Fruit fly (Drosophila melanogaster) whole organism, embryonic: ENCODE data around the gene ATPsynD.

ENCODE experiments used
- Asciz ChIP-seq: fragments of 200-800 bp; sonication (Bioruptor generic); optimal IDR thresholded peaks from 2 replicates; lab custom pipeline; 2017; ENCODE audit warnings: missing biosample characterization, mild to moderate bottlenecking, missing genetic modification characterization, missing genetic modification reagents
- B-H2 ChIP-seq: fragments of 200-800 bp; sonication (Bioruptor generic); optimal IDR thresholded peaks from 2 replicates; lab custom pipeline; 2018; ENCODE audit warnings: missing biosample characterization, mild to moderate bottlenecking, missing genetic modification characterization
- BtbVII ChIP-seq: fragments of 200-800 bp; sonication (Bioruptor generic); optimal IDR thresholded peaks from 3 replicates; lab custom pipeline; 2017; ENCODE audit warnings: missing biosample characterization, mild to moderate bottlenecking, missing genetic modification characterization
- CG1024 ChIP-seq: fragments of 200-800 bp; sonication (Bioruptor generic); IDR thresholded peaks from 2 replicates; pipeline ENCODE4 v1.3.6; 2022; ENCODE audit warnings: missing biosample characterization, missing genetic modification characterization
- CG10462 ChIP-seq: fragments of 200-800 bp; sonication (Bioruptor generic); optimal IDR thresholded peaks from 2 replicates; lab custom pipeline; 2016; ENCODE audit warnings: missing biosample characterization, missing genetic modification characterization
- CG12071 ChIP-seq: fragments of 200-800 bp; sonication (Bioruptor generic); optimal IDR thresholded peaks from 3 replicates; lab custom pipeline; 2018; ENCODE audit warnings: missing biosample characterization, mild to moderate bottlenecking, missing genetic modification characterization
- CG14441 ChIP-seq: fragments of 200-800 bp; sonication (Bioruptor generic); IDR thresholded peaks from 2 replicates; pipeline ENCODE4 v1.3.6; 2022; ENCODE audit warnings: missing biosample characterization, missing genetic modification characterization
- CG15011 ChIP-seq: fragments of 200-800 bp; sonication (Bioruptor generic); optimal IDR thresholded peaks from 3 replicates; lab custom pipeline; 2018; ENCODE audit warnings: missing biosample characterization, mild to moderate bottlenecking, missing genetic modification characterization
- CG1529 ChIP-seq: fragments of 200-800 bp; sonication (Bioruptor generic); optimal IDR thresholded peaks from 3 replicates; lab custom pipeline; 2018; ENCODE audit warnings: missing biosample characterization, missing genetic modification characterization
- CG18262 ChIP-seq: fragments of 200-800 bp; optimal IDR thresholded peaks from 3 replicates; lab custom pipeline; 2019; ENCODE audit warnings: missing biosample characterization, mild to moderate bottlenecking, missing genetic modification characterization, moderate library complexity
- CG2202 ChIP-seq: fragments of 200-800 bp; sonication (Bioruptor generic); optimal IDR thresholded peaks from 2 replicates; lab custom pipeline; 2018; ENCODE audit warnings: missing biosample characterization, mild to moderate bottlenecking, missing genetic modification characterization
- CG3281 ChIP-seq: fragments of 200-800 bp; sonication (Bioruptor generic); optimal IDR thresholded peaks from 3 replicates; lab custom pipeline; 2017; ENCODE audit warnings: missing biosample characterization, mild to moderate bottlenecking, missing genetic modification characterization
- CG3407 ChIP-seq: fragments of 200-800 bp; sonication (Bioruptor generic); optimal IDR thresholded peaks from 2 replicates; lab custom pipeline; 2018; ENCODE audit warnings: missing biosample characterization, mild to moderate bottlenecking, missing genetic modification characterization
- CG43689 ChIP-seq: fragments of 200-800 bp; sonication (Bioruptor generic); IDR thresholded peaks from 2 replicates; pipeline ENCODE4 v1.3.6; 2022; ENCODE audit warnings: missing biosample characterization, missing genetic modification characterization
- CG6175 ChIP-seq: fragments of 200-800 bp; sonication (Bioruptor generic); IDR thresholded peaks from 3 replicates; pipeline ENCODE4 v1.3.6; 2022; ENCODE audit warnings: missing biosample characterization, missing genetic modification characterization
- Dek ChIP-seq: fragments of 200-800 bp; sonication (Bioruptor generic); optimal IDR thresholded peaks from 3 replicates; lab custom pipeline; 2019; ENCODE audit warnings: missing biosample characterization, mild to moderate bottlenecking, missing genetic modification characterization, moderate library complexity
- Doc2 ChIP-seq: fragments of 200-800 bp; sonication (Bioruptor generic); IDR thresholded peaks from 2 replicates; pipeline ENCODE4 v1.3.6; 2022; ENCODE audit warnings: missing biosample characterization, missing genetic modification characterization
- Ets97D ChIP-seq: fragments of 200-800 bp; sonication (Bioruptor generic); optimal IDR thresholded peaks from 3 replicates; lab custom pipeline; 2016; ENCODE audit warnings: missing biosample characterization, missing genetic modification characterization
- Fer1 ChIP-seq: fragments of 200-800 bp; sonication (Bioruptor generic); optimal IDR thresholded peaks from 2 replicates; lab custom pipeline; 2017; ENCODE audit warnings: missing biosample characterization, mild to moderate bottlenecking, missing genetic modification characterization
- Gug ChIP-seq: fragments of 200-800 bp; sonication (Bioruptor generic); IDR thresholded peaks from 4 replicates; pipeline ENCODE4 v1.3.6; 2022; ENCODE audit warnings: missing biosample characterization, missing genetic modification characterization
- HmgZ ChIP-seq: fragments of 200-800 bp; sonication (Bioruptor generic); optimal IDR thresholded peaks from 2 replicates; lab custom pipeline; 2018; ENCODE audit warnings: missing biosample characterization, mild to moderate bottlenecking, missing genetic modification characterization
- Hmr ChIP-seq: fragments of 200-800 bp; sonication (Bioruptor generic); optimal IDR thresholded peaks from 3 replicates; lab custom pipeline; 2017; ENCODE audit warnings: mild to moderate bottlenecking, missing biosample characterization, missing genetic modification reagents, missing genetic modification characterization
- Kr ChIP-seq: fragments of 200-800 bp; sonication (Bioruptor generic); optimal IDR thresholded peaks from 2 replicates; lab custom pipeline; 2017; ENCODE audit warnings: missing biosample characterization, mild to moderate bottlenecking, missing genetic modification characterization
- PHDP ChIP-seq: fragments of 200-800 bp; sonication (Bioruptor generic); optimal IDR thresholded peaks from 3 replicates; lab custom pipeline; 2018; ENCODE audit warnings: missing biosample characterization, mild to moderate bottlenecking, missing genetic modification characterization, moderate library complexity
- Sox102F ChIP-seq: fragments of 200-800 bp; sonication (Bioruptor generic); optimal IDR thresholded peaks from 2 replicates; lab custom pipeline; 2018; ENCODE audit warnings: missing biosample characterization, mild to moderate bottlenecking, missing genetic modification characterization, moderate library complexity
- Stat92E ChIP-seq, 3 experiments: fragments of >200 bp in 2 of 3; fragments of 200-800 bp in 1 of 3; sonication (Bioruptor generic) in 1 of 3; optimal IDR thresholded peaks; 2 replicates each; lab custom pipeline; 2017 to 2019; ENCODE audit warnings: missing biosample characterization in 3 of 3, missing genetic modification characterization in 3 of 3, mild to moderate bottlenecking in 1 of 3, moderate library complexity in 1 of 3
- amos ChIP-seq: fragments of 200-800 bp; sonication (Bioruptor generic); IDR thresholded peaks from 2 replicates; pipeline ENCODE4 v1.3.6; 2022; ENCODE audit warnings: missing biosample characterization, missing genetic modification characterization; ENCODE audit not compliant: partially characterized antibody
- crc ChIP-seq: fragments of 200-800 bp; sonication (Bioruptor generic); optimal IDR thresholded peaks from 2 replicates; lab custom pipeline; 2016; ENCODE audit warnings: missing biosample characterization, missing genetic modification characterization
- dan ChIP-seq: fragments of 200-800 bp; sonication (Bioruptor generic); IDR thresholded peaks from 2 replicates; pipeline ENCODE4 v1.3.6; 2022; ENCODE audit warnings: missing biosample characterization, missing genetic modification characterization
- esg ChIP-seq: fragments of 200-800 bp; sonication (Bioruptor generic); conservative IDR thresholded peaks from 2 replicates; pipeline ENCODE4 v1.3.6; 2022; ENCODE audit warnings: missing biosample characterization, missing genetic modification characterization
- gcm2 ChIP-seq: fragments of 200-800 bp; sonication (Bioruptor generic); optimal IDR thresholded peaks from 2 replicates; lab custom pipeline; 2016; ENCODE audit warnings: missing biosample characterization, missing genetic modification characterization
- grn ChIP-seq: fragments of 200-800 bp; sonication (Bioruptor generic); optimal IDR thresholded peaks from 3 replicates; lab custom pipeline; 2017; ENCODE audit warnings: missing biosample characterization, missing genetic modification characterization
- ham ChIP-seq: fragments of 200-800 bp; sonication (Bioruptor generic); IDR thresholded peaks from 2 replicates; pipeline ENCODE4 v1.3.6; 2022; ENCODE audit warnings: missing biosample characterization, missing genetic modification characterization
- her ChIP-seq: fragments of 200-800 bp; sonication (Bioruptor generic); optimal IDR thresholded peaks from 2 replicates; lab custom pipeline; 2016; ENCODE audit warnings: missing biosample characterization, missing genetic modification characterization
- ind ChIP-seq: fragments of 200-800 bp; sonication (Bioruptor generic); optimal IDR thresholded peaks from 3 replicates; lab custom pipeline; 2016; ENCODE audit warnings: missing biosample characterization, missing genetic modification characterization
- inv ChIP-seq: fragments of 200-800 bp; sonication (Bioruptor generic); IDR thresholded peaks from 2 replicates; pipeline ENCODE4 v1.3.6; 2022; ENCODE audit warnings: missing biosample characterization, missing genetic modification characterization; ENCODE audit not compliant: partially characterized antibody
- jigr1 ChIP-seq: fragments of 200-800 bp; sonication (Bioruptor generic); IDR thresholded peaks from 3 replicates; pipeline ENCODE4 v1.3.6; 2022; ENCODE audit warnings: missing biosample characterization, missing genetic modification characterization
- ken ChIP-seq: fragments of 200-800 bp; sonication (Bioruptor generic); IDR thresholded peaks from 3 replicates; pipeline ENCODE4 v1.3.6; 2022; ENCODE audit warnings: missing biosample characterization, missing genetic modification characterization
- lilli ChIP-seq: fragments of 200-800 bp; sonication (Bioruptor generic); optimal IDR thresholded peaks from 3 replicates; lab custom pipeline; 2016; ENCODE audit warnings: missing biosample characterization, missing genetic modification characterization
- nom ChIP-seq: fragments of 200-800 bp; sonication (Bioruptor generic); optimal IDR thresholded peaks from 2 replicates; lab custom pipeline; 2017; ENCODE audit warnings: missing biosample characterization, missing genetic modification characterization, mild to moderate bottlenecking, moderate library complexity, missing genetic modification reagents
- pan ChIP-seq, 4 experiments: fragments of >200 bp in 3 of 4; fragments of 200-800 bp in 1 of 4; sonication (Bioruptor generic) in 1 of 4; optimal IDR thresholded peaks in 3 of 4; IDR thresholded peaks in 1 of 4; 2 replicates each; pipeline versions ENCODE4 v1.3.6 to Lab custom; 2017 to 2022; ENCODE audit warnings: missing biosample characterization in 2 of 4, missing genetic modification characterization in 2 of 4, mixed read lengths in 1 of 4
- prd ChIP-seq, 3 experiments: fragments of >200 bp in 2 of 3; fragments of 200-800 bp in 1 of 3; sonication (Bioruptor generic) in 1 of 3; optimal IDR thresholded peaks in 2 of 3; IDR thresholded peaks in 1 of 3; 2 replicates in 2 of 3; 3 replicates in 1 of 3; pipeline versions ENCODE4 v1.3.6 to Lab custom; 2017 to 2022; ENCODE audit warnings: missing biosample characterization in 1 of 3, missing genetic modification characterization in 1 of 3
- schlank ChIP-seq: fragments of 200-800 bp; sonication (Bioruptor generic); optimal IDR thresholded peaks from 2 replicates; lab custom pipeline; 2018; ENCODE audit warnings: missing biosample characterization, mild to moderate bottlenecking, missing genetic modification characterization
- slbo ChIP-seq: fragments of 200-800 bp; sonication (Bioruptor generic); IDR thresholded peaks from 2 replicates; pipeline ENCODE4 v1.3.6; 2022; ENCODE audit warnings: missing biosample characterization, missing genetic modification characterization
- stc ChIP-seq: fragments of 200-800 bp; sonication (Bioruptor generic); IDR thresholded peaks from 2 replicates; pipeline ENCODE4 v1.3.6; 2022; ENCODE audit warnings: missing biosample characterization, missing genetic modification characterization
- vfl ChIP-seq: fragments of 200-800 bp; sonication (Bioruptor generic); optimal IDR thresholded peaks from 2 replicates; lab custom pipeline; 2016; ENCODE audit warnings: missing biosample characterization, missing genetic modification characterization
- wor ChIP-seq: fragments of 200-800 bp; sonication (Bioruptor generic); IDR thresholded peaks from 2 replicates; pipeline ENCODE4 v1.3.6; 2022; ENCODE audit warnings: missing biosample characterization, missing genetic modification characterization
- zen ChIP-seq: fragments of 200-800 bp; sonication (Bioruptor generic); optimal IDR thresholded peaks from 3 replicates; lab custom pipeline; 2018; ENCODE audit warnings: missing biosample characterization, mild to moderate bottlenecking, missing genetic modification characterization, moderate library complexity
- zen2 ChIP-seq: fragments of 200-800 bp; sonication (Bioruptor generic); IDR thresholded peaks from 3 replicates; pipeline ENCODE4 v1.3.6; 2022; ENCODE audit warnings: missing biosample characterization, missing genetic modification characterization; ENCODE audit not compliant: partially characterized antibody
- zfh2 ChIP-seq: fragments of 200-800 bp; sonication (Bioruptor generic); optimal IDR thresholded peaks from 2 replicates; lab custom pipeline; 2016; ENCODE audit warnings: missing biosample characterization, missing genetic modification characterization

The ATPsynD gene

DNA sequence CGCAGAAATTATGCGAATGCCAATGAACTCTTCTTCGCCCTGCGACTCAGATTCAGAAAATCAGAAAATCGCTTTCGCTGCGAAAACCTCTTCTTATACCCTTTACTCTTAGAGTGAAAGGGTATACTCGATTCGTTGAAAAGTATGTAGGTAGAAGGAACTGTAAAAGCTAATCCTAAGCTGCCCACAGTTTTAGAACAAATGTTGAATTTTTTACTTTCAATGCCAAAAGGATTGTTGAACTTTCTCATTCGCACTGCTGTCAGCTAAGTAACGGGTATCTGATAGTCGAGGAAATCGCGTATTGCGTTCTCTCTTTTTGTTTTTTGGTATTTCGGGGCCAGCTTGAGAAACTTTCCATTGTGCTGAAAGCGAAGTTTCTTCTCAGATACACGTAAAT is 19.0 kb downstream of the ATPsynD start (continued):
- peak; percentile 74 for TF ChIP-seq Sox102F (GFP tag; lab: Kevin White, UChicago)
- TF ChIP-seq jigr1 (GFP tag; lab: Robert Waterston, UW): no peak
- no peak for TF ChIP-seq CG12071
- TF ChIP-seq her (GFP tag; lab: Kevin White, UChicago): no peak
- no peak for TF ChIP-seq CG1024 (GFP tag; lab: Robert Waterston, UW)
- TF ChIP-seq Stat92E (GFP tag; optimal IDR thresholded peaks at IDR 0.05; lab: Kevin White, UChicago): no peak
- no peak for TF ChIP-seq gcm2 (GFP tag; lab: Kevin White, UChicago)
- no peak for TF ChIP-seq B-H2 (GFP tag; lab: Kevin White, UChicago)
- 0 out of 2 replicates have a peak, but pooled peaks have one; percentile 27 for TF ChIP-seq wor (GFP tag; lab: Robert Waterston, UW)
- peak; percentile 50 for TF ChIP-seq CG18262 (tag; lab: Kevin White, UChicago)
- no peak for TF ChIP-seq CG6175 (GFP tag; lab: Robert Waterston, UW)
- TF ChIP-seq slbo (GFP tag; lab: Robert Waterston, UW): no peak
- no peak for TF ChIP-seq stc
- TF ChIP-seq amos (GFP tag; lab: Robert Waterston, UW): no peak
- no peak for TF ChIP-seq Kr (GFP tag; lab: Kevin White, UChicago)
- TF ChIP-seq ham (GFP tag; lab: Robert Waterston, UW): no peak
- TF ChIP-seq schlank (tag; lab: Kevin White, UChicago): no peak
- TF ChIP-seq CG10462 (GFP tag; lab: Kevin White, UChicago): no peak
- TF ChIP-seq zfh2: no peak
- peak; percentile 41 for TF ChIP-seq CG1529 (GFP tag; lab: Kevin White, UChicago)
- TF ChIP-seq Hmr (GFP tag; lab: Kevin White, UChicago): no peak
- TF ChIP-seq crc: no peak
- peak; percentile 21 for TF ChIP-seq lilli (GFP tag; lab: Kevin White, UChicago)
- TF ChIP-seq CG2202 (tag; lab: Kevin White, UChicago): no peak
- peak; percentile 25; the same call in 1 of the 2 replicates for TF ChIP-seq inv (GFP tag; lab: Robert Waterston, UW)
- no peak for TF ChIP-seq Gug (GFP tag; lab: Robert Waterston, UW)
- peak; percentile 27 for TF ChIP-seq Asciz
- TF ChIP-seq BtbVII: no peak
- peak; percentile 36 for TF ChIP-seq ind
- TF ChIP-seq ken (GFP tag; lab: Robert Waterston, UW): peak; percentile 63; the same call in 2 of the 3 replicates
- no peak for TF ChIP-seq CG3281
- TF ChIP-seq HmgZ (tag; lab: Kevin White, UChicago): no peak
- TF ChIP-seq grn (GFP tag; lab: Kevin White, UChicago): no peak
- TF ChIP-seq Doc2: no peak
- TF ChIP-seq zen2 (GFP tag; lab: Robert Waterston, UW): no peak
- peak; percentile 24 for TF ChIP-seq CG3407
- TF ChIP-seq CG14441 (GFP tag; lab: Robert Waterston, UW): peak; percentile 49; the same call in 1 of the 2 replicates
- TF ChIP-seq pan (optimal IDR thresholded peaks at IDR 0.05; lab: Kevin White, UChicago): no peak
- peak in 1 of 2 experiments; percentile 22 for TF ChIP-seq pan (GFP tag; optimal IDR thresholded peaks at IDR 0.05 in 1 of 2, IDR thresholded peaks at IDR 0.05 in 1 of 2)
- TF ChIP-seq esg: peak; percentile 33; the same call in 1 of the 2 replicates
- no peak for TF ChIP-seq prd (optimal IDR thresholded peaks at IDR 0.05; lab: Kevin White, UChicago)
- TF ChIP-seq prd (GFP tag; IDR thresholded peaks at IDR 0.05; lab: Robert Waterston, UW): peak; percentile 56; the same call in 2 of the 3 replicates
- peak; percentile 10 for TF ChIP-seq PHDP (tag; lab: Kevin White, UChicago)
- no peak for TF ChIP-seq nom (GFP tag; lab: Kevin White, UChicago)
- no peak for TF ChIP-seq Dek
- no peak for TF ChIP-seq vfl (GFP tag; lab: Kevin White, UChicago)
- TF ChIP-seq CG43689 (GFP tag; lab: Robert Waterston, UW): no peak
- no peak for TF ChIP-seq CG15011
- no peak for TF ChIP-seq Ets97D (GFP tag; lab: Kevin White, UChicago)
- TF ChIP-seq Fer1 (GFP tag; lab: Kevin White, UChicago): no peak
- no peak for TF ChIP-seq dan
- no peak for TF ChIP-seq zen (tag; lab: Kevin White, UChicago)
